Worm (Caenorhabditis elegans): ENCODE measurements around the gene tars-1.

The tars-1 gene

ce11 chrII:11732513-11732912 is 37.1 kb upstream of the tars-1 start, which contains the start of gene F13D12.8:
TSS of gene F13D12.8 (minus strand) at chrII:11732594.
- no peak for TF ChIP-seq elt-3 (tag; optimal IDR thresholded peaks at IDR 0.05)
- TF ChIP-seq fkh-2 (tag; optimal IDR thresholded peaks at IDR 0.05) = no peak
- TF ChIP-seq lin-39 (tag; optimal IDR thresholded peaks at IDR 0.05) = peak; percentile 23
- TF ChIP-seq snpc-4 (tag; optimal IDR thresholded peaks at IDR 0.05) = peak; percentile 2

ce11 chrII:11731174-11731724 is 35.8 kb upstream of the tars-1 start:
- peak; percentile 4 for TF ChIP-seq nhr-43 (tag; optimal IDR thresholded peaks at IDR 0.05; ENCODE audit: poor library complexity, severe bottlenecking)
- TF ChIP-seq nhr-237 (tag; optimal IDR thresholded peaks at IDR 0.05) = no peak
- TF ChIP-seq nhr-28 (tag; optimal IDR thresholded peaks at IDR 0.05) = no peak
- TF ChIP-seq elt-2 (tag; optimal IDR thresholded peaks at IDR 0.05) = peak; percentile 62
- TF ChIP-seq egl-27 (tag; optimal IDR thresholded peaks at IDR 0.05) = no peak
- TF ChIP-seq lsy-12 (tag; optimal IDR thresholded peaks at IDR 0.05) = peak; percentile 25
- no peak for TF ChIP-seq nhr-12 (tag; optimal IDR thresholded peaks at IDR 0.05)
- TF ChIP-seq hmg-11 (tag; optimal IDR thresholded peaks at IDR 0.05) = no peak
- TF ChIP-seq ceh-9 (tag; optimal IDR thresholded peaks at IDR 0.05) = no peak
- TF ChIP-seq ztf-4 (tag; optimal IDR thresholded peaks at IDR 0.05) = no peak
- TF ChIP-seq fkh-2 (tag; optimal IDR thresholded peaks at IDR 0.05) = no peak
- no peak for TF ChIP-seq jun-1 (tag; optimal IDR thresholded peaks at IDR 0.05)
- TF ChIP-seq nhr-23 (tag; optimal IDR thresholded peaks at IDR 0.05) = no peak
- no peak for TF ChIP-seq aly-2 (tag; optimal IDR thresholded peaks at IDR 0.05)
- no peak for TF ChIP-seq mml-1 (tag; optimal IDR thresholded peaks at IDR 0.05)
- peak; percentile 88 for TF ChIP-seq ama-1 (optimal IDR thresholded peaks at IDR 0.05)
- no peak for TF ChIP-seq zag-1 (tag; optimal IDR thresholded peaks at IDR 0.05)
- no peak for TF ChIP-seq fos-1 (tag; optimal IDR thresholded peaks at IDR 0.05)
- no peak for TF ChIP-seq pha-4 (tag; optimal IDR thresholded peaks at IDR 0.05)
- TF ChIP-seq nhr-76 (tag; optimal IDR thresholded peaks at IDR 0.05) = no peak
- TF ChIP-seq skn-1 (tag; optimal IDR thresholded peaks at IDR 0.05) = no peak
- no peak for TF ChIP-seq egl-5 (tag; optimal IDR thresholded peaks at IDR 0.05)

ce11 chrII:11729757-11730535 is 34.5 kb upstream of the tars-1 start:
- no peak for TF ChIP-seq elt-3 (tag; optimal IDR thresholded peaks at IDR 0.05)
- no peak for TF ChIP-seq mml-1 (tag; optimal IDR thresholded peaks at IDR 0.05)
- no peak for TF ChIP-seq elt-2 (tag; optimal IDR thresholded peaks at IDR 0.05)
- TF ChIP-seq ZK546.5 (tag; optimal IDR thresholded peaks at IDR 0.05) = no peak
- no peak for TF ChIP-seq nhr-76 (tag; optimal IDR thresholded peaks at IDR 0.05)
- no peak for TF ChIP-seq fos-1 (tag; optimal IDR thresholded peaks at IDR 0.05)
- no peak for TF ChIP-seq unc-62 (GFP tag; optimal IDR thresholded peaks at IDR 0.05)
- no peak for TF ChIP-seq lin-15B (tag; optimal IDR thresholded peaks at IDR 0.05)
- TF ChIP-seq nhr-28 (tag; optimal IDR thresholded peaks at IDR 0.05) = no peak
- TF ChIP-seq nhr-237 (tag; optimal IDR thresholded peaks at IDR 0.05) = no peak
- no peak for TF ChIP-seq pha-4 (tag; optimal IDR thresholded peaks at IDR 0.05)

- no peak for TF ChIP-seq ztf-11 (tag; optimal IDR thresholded peaks at IDR 0.05)
- peak; percentile 31 for TF ChIP-seq lin-39 (tag; optimal IDR thresholded peaks at IDR 0.05)
- TF ChIP-seq ama-1 (optimal IDR thresholded peaks at IDR 0.05) = peak; percentile 53
- TF ChIP-seq lsy-12 (tag; optimal IDR thresholded peaks at IDR 0.05) = no peak
- TF ChIP-seq pha-4 (tag; optimal IDR thresholded peaks at IDR 0.05) = peak; percentile 55
- TF ChIP-seq elt-3 (tag; optimal IDR thresholded peaks at IDR 0.05) = no peak
- TF ChIP-seq pqm-1 (tag; optimal IDR thresholded peaks at IDR 0.05) = peak; percentile 14
- TF ChIP-seq egl-27 (tag; optimal IDR thresholded peaks at IDR 0.05) = no peak
- TF ChIP-seq fos-1 (tag; optimal IDR thresholded peaks at IDR 0.05) = no peak
- TF ChIP-seq lin-15B (tag; optimal IDR thresholded peaks at IDR 0.05) = peak; percentile 14
- TF ChIP-seq nhr-23 (tag; optimal IDR thresholded peaks at IDR 0.05) = peak; percentile 5
- TF ChIP-seq nhr-12 (tag; optimal IDR thresholded peaks at IDR 0.05) = no peak
- TF ChIP-seq nhr-11 (tag; optimal IDR thresholded peaks at IDR 0.05) = no peak
- peak; percentile 21 for TF ChIP-seq nhr-77 (tag; optimal IDR thresholded peaks at IDR 0.05)
- no peak for TF ChIP-seq ceh-9 (tag; optimal IDR thresholded peaks at IDR 0.05)
- TF ChIP-seq hmg-11 (tag; optimal IDR thresholded peaks at IDR 0.05) = no peak
- no peak for TF ChIP-seq fkh-10 (GFP tag; optimal IDR thresholded peaks at IDR 0.05)
- no peak for TF ChIP-seq nhr-25 (tag; optimal IDR thresholded peaks at IDR 0.05)
- TF ChIP-seq ceh-16 (tag; optimal IDR thresholded peaks at IDR 0.05) = no peak
- TF ChIP-seq unc-39 (tag; optimal IDR thresholded peaks at IDR 0.05) = no peak
- peak; percentile 76 for TF ChIP-seq elt-2 (tag; optimal IDR thresholded peaks at IDR 0.05)
- TF ChIP-seq nfya-1 (tag; optimal IDR thresholded peaks at IDR 0.05; ENCODE audit: insufficient read depth) = peak; percentile 44
- no peak for TF ChIP-seq tbx-2 (tag; optimal IDR thresholded peaks at IDR 0.05)
- no peak for TF ChIP-seq nhr-28 (tag; optimal IDR thresholded peaks at IDR 0.05)
- TF ChIP-seq nhr-76 (tag; optimal IDR thresholded peaks at IDR 0.05) = no peak
- TF ChIP-seq sea-2 (GFP tag; optimal IDR thresholded peaks at IDR 0.05) = no peak
- TF ChIP-seq ztf-4 (tag; optimal IDR thresholded peaks at IDR 0.05) = no peak
- no peak for TF ChIP-seq snpc-4 (tag; optimal IDR thresholded peaks at IDR 0.05)
- no peak for TF ChIP-seq nhr-43 (tag; optimal IDR thresholded peaks at IDR 0.05; ENCODE audit: poor library complexity, severe bottlenecking)
- TF ChIP-seq fkh-2 (tag; optimal IDR thresholded peaks at IDR 0.05) = no peak
- TF ChIP-seq daf-12 (tag; optimal IDR thresholded peaks at IDR 0.05) = no peak
- TF ChIP-seq eor-1 (tag; optimal IDR thresholded peaks at IDR 0.05) = no peak
These were observed 33.2 kb upstream of the tars-1 start, which contains the start of gene alh-8 for ce11 chrII:11728545-11729105. TSS of gene alh-8 (plus strand) at chrII:11729055.

All from whole organism, L3 larva.